Worm (Caenorhabditis elegans) whole organism, early embryonic: Measurements from ENCODE around the gene M176.5.

Experiments used
- B0310.2 ChIP-seq: sonication (generic microtip); optimal IDR thresholded peaks from 2 replicates; lab custom pipeline; 2016; ENCODE audit warnings: mild to moderate bottlenecking, missing genetic modification characterization, missing compliant biosample characterization
- F13C5.2 ChIP-seq: sonication (generic microtip); optimal IDR thresholded peaks from 2 replicates; lab custom pipeline; 2017; ENCODE audit warnings: mild to moderate bottlenecking, missing genetic modification characterization, inconsistent platforms, missing compliant biosample characterization
- aly-1 ChIP-seq: sonication (generic microtip); optimal IDR thresholded peaks from 2 replicates; lab custom pipeline; 2016; ENCODE audit warnings: missing genetic modification characterization, missing compliant biosample characterization
- ama-1 ChIP-seq: fragments of 150-350 bp; optimal IDR thresholded peaks from 2 replicates; lab custom pipeline; 2014
- ets-7 ChIP-seq: sonication (generic microtip); optimal IDR thresholded peaks from 2 replicates; lab custom pipeline; 2016; ENCODE audit warnings: missing genotype, missing genetic modification characterization, missing compliant biosample characterization
- hmbx-1 ChIP-seq: sonication (generic microtip); optimal IDR thresholded peaks from 2 replicates; lab custom pipeline; 2016; ENCODE audit warnings: mild to moderate bottlenecking, missing genetic modification characterization, missing compliant biosample characterization
- sea-1 ChIP-seq: fragments of 200-800 bp; sonication (Bioruptor generic); conservative IDR thresholded peaks from 2 replicates; pipeline ENCODE4 v1.3.6; 2022; ENCODE audit warnings: missing genetic modification characterization, missing compliant biosample characterization
- tra-4 ChIP-seq: sonication (generic microtip); optimal IDR thresholded peaks from 2 replicates; lab custom pipeline; 2017; ENCODE audit warnings: missing genetic modification characterization, missing compliant biosample characterization

ce11 chrII:9468414-9468813 is 40.9 kb upstream of the M176.5 start, which contains the start of gene chil-23:
- no peak for TF ChIP-seq F13C5.2 (tag; lab: Kevin White, UChicago)
- no peak for TF ChIP-seq tra-4 (tag; lab: Kevin White, UChicago)
- TF ChIP-seq aly-1 (tag; lab: Kevin White, UChicago), result no peak
- TF ChIP-seq ama-1 (lab: Kevin White, UChicago), result no peak
- no peak for TF ChIP-seq hmbx-1 (tag; lab: Kevin White, UChicago)
- no peak for TF ChIP-seq ets-7 (tag; lab: Kevin White, UChicago)
- TF ChIP-seq B0310.2, result no peak
- no peak for TF ChIP-seq sea-1 (GFP tag; lab: Robert Waterston, UW)
